Worm (Caenorhabditis elegans) whole organism, midembryonic: ENCODE data around the gene raga-1.

Source experiments
- T22C8.4 ChIP-seq: fragments of 200-800 bp; sonication (Bioruptor generic); IDR thresholded peaks from 2 replicates; pipeline ENCODE4 v1.3.6; 2022; ENCODE audit warnings: missing genetic modification characterization, missing compliant biosample characterization
- cog-1 ChIP-seq: sonication (generic microtip); optimal IDR thresholded peaks from 2 replicates; lab custom pipeline; 2016; ENCODE audit warnings: missing genetic modification characterization, missing compliant biosample characterization
- flt-1 ChIP-seq: fragments of 200-800 bp; sonication (Bioruptor generic); IDR thresholded peaks from 2 replicates; pipeline ENCODE4 v1.3.6; 2022; ENCODE audit warnings: missing genetic modification characterization, missing compliant biosample characterization
- klf-2 ChIP-seq: fragments of 200-800 bp; sonication (Bioruptor generic); conservative IDR thresholded peaks from 2 replicates; pipeline ENCODE4 v1.3.6; 2022; ENCODE audit warnings: missing genetic modification reagents, missing genetic modification characterization, missing compliant biosample characterization
- med-1 ChIP-seq: sonication (generic microtip); optimal IDR thresholded peaks from 2 replicates; lab custom pipeline; 2017; ENCODE audit warnings: missing genetic modification characterization, mild to moderate bottlenecking, missing compliant biosample characterization, antibody characterized with exemption, missing genetic modification reagents; ENCODE audit not compliant: insufficient read depth
- ref-1 ChIP-seq: fragments of 200-800 bp; sonication (Bioruptor generic); conservative IDR thresholded peaks from 2 replicates; pipeline ENCODE4 v1.3.6; 2022; ENCODE audit warnings: missing genetic modification reagents, missing genetic modification characterization, missing compliant biosample characterization
- tab-1 ChIP-seq: fragments of 200-800 bp; sonication (Bioruptor generic); IDR thresholded peaks from 2 replicates; pipeline ENCODE4 v1.3.6; 2022; ENCODE audit warnings: missing genetic modification characterization, missing compliant biosample characterization
- ztf-23 ChIP-seq: fragments of 200-800 bp; sonication (Bioruptor generic); IDR thresholded peaks from 2 replicates; pipeline ENCODE4 v1.3.6; 2022; ENCODE audit warnings: missing genetic modification reagents, missing genetic modification characterization, missing compliant biosample characterization
- ztf-29 ChIP-seq: fragments of 200-800 bp; sonication (Bioruptor generic); IDR thresholded peaks from 2 replicates; pipeline ENCODE4 v1.3.6; 2022; ENCODE audit warnings: missing genetic modification reagents, missing genetic modification characterization, missing compliant biosample characterization

ce11 chrII:11336640-11337241 is 35.6 kb downstream of the raga-1 start:
- TF ChIP-seq tab-1 (no peak), flt-1 (GFP tag; lab: Robert Waterston, UW) (no peak), T22C8.4 (GFP tag; lab: Robert Waterston, UW) (no peak), ztf-23 (GFP tag; lab: Robert Waterston, UW) (no peak), cog-1 (tag; lab: Kevin White, UChicago) (no peak), med-1 (GFP tag; lab: Kevin White, UChicago) (no peak), ref-1 (GFP tag; lab: Robert Waterston, UW) (no peak), ztf-29 (GFP tag; lab: Robert Waterston, UW) (no peak), klf-2 (GFP tag; lab: Robert Waterston, UW) (no peak)
